Worm (Caenorhabditis elegans): ENCODE data around the gene kin-29.
"Not testable (repeated sequence)": the region's sequence is repeated elsewhere in the genome, so short reads cannot be mapped to it uniquely, and the experiment has no call there.

DNA sequence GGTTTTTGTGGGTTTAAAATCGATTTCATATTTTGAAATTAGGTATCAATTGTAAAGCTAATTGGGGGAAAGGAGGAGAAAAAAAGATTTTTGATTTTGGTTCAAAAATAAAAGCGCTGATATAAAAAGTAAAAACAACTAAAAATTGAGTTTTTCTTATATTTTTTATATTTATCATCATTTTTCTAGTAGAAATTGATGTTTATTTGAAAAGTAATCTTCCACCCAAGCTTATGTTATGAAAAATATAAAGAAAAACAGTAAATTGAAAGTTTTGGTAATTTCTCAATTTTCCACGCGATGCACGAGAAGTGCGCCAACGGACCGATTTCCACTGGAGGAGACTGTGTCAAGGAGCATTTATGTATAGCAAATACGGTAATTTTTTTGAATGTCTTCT is 42.0 kb upstream of the kin-29 start, which contains the start of gene B0410.1:
- not testable (repeated sequence) for TF ChIP-seq nhr-21, nhr-11, nhr-12, skn-1 (tag; optimal IDR thresholded peaks at IDR 0.05)

All from whole organism, L2 larva.